Fruit fly (Drosophila melanogaster): ENCODE results near the gene eIF3f1.
A peak's percentile ranks its signal among the peaks of the same experiment; 100 is the strongest.

The eIF3f1 gene

dm6 chr3R:4731828-4732657, 18.1 kb upstream of the eIF3f1 start, which contains the start of gene Nep2 (continued):
- TF ChIP-seq knrl (GFP tag; IDR thresholded peaks at IDR 0.05; ENCODE audit: partially characterized antibody), result peak; percentile 41; the same call in 1 of the 3 replicates
- TF ChIP-seq mld (GFP tag; IDR thresholded peaks at IDR 0.05; ENCODE audit: partially characterized antibody), result peak; percentile 66; the same call in 2 of the 3 replicates
- no peak for TF ChIP-seq crp (GFP tag; optimal IDR thresholded peaks at IDR 0.05)
- peak; percentile 17 for TF ChIP-seq Atf3 (GFP tag; optimal IDR thresholded peaks at IDR 0.05)
- peak; percentile 48 for TF ChIP-seq CG17385 (GFP tag; optimal IDR thresholded peaks at IDR 0.05)
- no peak for TF ChIP-seq CG2875 (GFP tag; optimal IDR thresholded peaks at IDR 0.05)
- TF ChIP-seq gfzf (GFP tag; optimal IDR thresholded peaks at IDR 0.05), result peak; percentile 63
- TF ChIP-seq CG9437 (GFP tag; optimal IDR thresholded peaks at IDR 0.05), result peak; percentile 61
- 0 out of 3 replicates have a peak, but pooled peaks have one; percentile 12 for TF ChIP-seq CG34422 (GFP tag; IDR thresholded peaks at IDR 0.05)
- peak; percentile 7 for TF ChIP-seq Camta (GFP tag; optimal IDR thresholded peaks at IDR 0.05)
- peak; percentile 29 for TF ChIP-seq CG3281 (GFP tag; optimal IDR thresholded peaks at IDR 0.05)
- no peak for TF ChIP-seq CG33557 (GFP tag; optimal IDR thresholded peaks at IDR 0.05)
- TF ChIP-seq CG16813 (GFP tag; IDR thresholded peaks at IDR 0.05; ENCODE audit: partially characterized antibody), result peak; percentile 80
- TF ChIP-seq Meics (GFP tag; optimal IDR thresholded peaks at IDR 0.05), result peak; percentile 49
- TF ChIP-seq Adf1 (GFP tag; IDR thresholded peaks at IDR 0.05), result no peak
- no peak for TF ChIP-seq B-H2 (GFP tag; optimal IDR thresholded peaks at IDR 0.05)
- TF ChIP-seq cato (GFP tag; optimal IDR thresholded peaks at IDR 0.05; ENCODE audit: borderline replicate concordance), result peak; percentile 2
- TF ChIP-seq lab (GFP tag; optimal IDR thresholded peaks at IDR 0.05), result peak; percentile 18
- TF ChIP-seq BtbVII (GFP tag; optimal IDR thresholded peaks at IDR 0.05), result peak; percentile 20
- peak; percentile 0 for TF ChIP-seq Lhr (GFP tag; optimal IDR thresholded peaks at IDR 0.05)
- peak; percentile 31 for TF ChIP-seq Asciz (GFP tag; optimal IDR thresholded peaks at IDR 0.05)
- TF ChIP-seq Ets97D (GFP tag; optimal IDR thresholded peaks at IDR 0.05), result no peak
- 0 out of 2 replicates have a peak, but pooled peaks have one; percentile 6 for TF ChIP-seq CG32532 (GFP tag; IDR thresholded peaks at IDR 0.05)
- TF ChIP-seq CG3407 (GFP tag; optimal IDR thresholded peaks at IDR 0.05), result no peak
- no peak for TF ChIP-seq CG1602 (GFP tag; optimal IDR thresholded peaks at IDR 0.05)
- peak; percentile 18 for TF ChIP-seq ind (GFP tag; optimal IDR thresholded peaks at IDR 0.05)
- TF ChIP-seq CoRest (tag; optimal IDR thresholded peaks at IDR 0.05), result peak; percentile 37
- TF ChIP-seq HLH4C (GFP tag; IDR thresholded peaks at IDR 0.05; ENCODE audit: partially characterized antibody), result peak; percentile 90
- peak in 1 of 2 experiments; percentile 16 for TF ChIP-seq Pdp1 (GFP tag; optimal IDR thresholded peaks at IDR 0.05)
- peak; percentile 57 for TF ChIP-seq CG11504 (tag; optimal IDR thresholded peaks at IDR 0.05)
- peak; percentile 19 for TF ChIP-seq ATbp (GFP tag; optimal IDR thresholded peaks at IDR 0.05)
- peak; percentile 20 for TF ChIP-seq Sox102F (GFP tag; optimal IDR thresholded peaks at IDR 0.05)
- TF ChIP-seq Blimp-1 (GFP tag; optimal IDR thresholded peaks at IDR 0.05), result peak; percentile 23
- TF ChIP-seq vvl (GFP tag; IDR thresholded peaks at IDR 0.05), result no peak
- TF ChIP-seq Stat92E (GFP tag; optimal IDR thresholded peaks at IDR 0.05), result no peak
- 0 out of 3 replicates have a peak, but pooled peaks have one; percentile 26 for TF ChIP-seq zfh1 (GFP tag; IDR thresholded peaks at IDR 0.05)
- no peak for TF ChIP-seq D (optimal IDR thresholded peaks at IDR 0.05)
- TF ChIP-seq D (GFP tag; optimal IDR thresholded peaks at IDR 0.05), result peak; percentile 29
- TF ChIP-seq CG7556 (GFP tag; optimal IDR thresholded peaks at IDR 0.05), result peak; percentile 56
- TF ChIP-seq jigr1 (GFP tag; IDR thresholded peaks at IDR 0.05), result no peak
- peak; percentile 42; the same call in 2 of the 3 replicates for TF ChIP-seq row (GFP tag; IDR thresholded peaks at IDR 0.05)
- TF ChIP-seq Sry-β (GFP tag; optimal IDR thresholded peaks at IDR 0.05), result no peak
- TF ChIP-seq dmrt99B (tag; optimal IDR thresholded peaks at IDR 0.05), result peak; percentile 48
- no peak for TF ChIP-seq sisA (GFP tag; IDR thresholded peaks at IDR 0.05)
- TF ChIP-seq CG11696 (GFP tag; IDR thresholded peaks at IDR 0.05), result peak; percentile 47; the same call in 1 of the 2 replicates
- TF ChIP-seq CG2202 (tag; optimal IDR thresholded peaks at IDR 0.05), result no peak

Data from whole organism, embryonic.